Worm (Caenorhabditis elegans): ENCODE measurements around the gene ZK632.14.

ZK632.14 gene

DNA sequence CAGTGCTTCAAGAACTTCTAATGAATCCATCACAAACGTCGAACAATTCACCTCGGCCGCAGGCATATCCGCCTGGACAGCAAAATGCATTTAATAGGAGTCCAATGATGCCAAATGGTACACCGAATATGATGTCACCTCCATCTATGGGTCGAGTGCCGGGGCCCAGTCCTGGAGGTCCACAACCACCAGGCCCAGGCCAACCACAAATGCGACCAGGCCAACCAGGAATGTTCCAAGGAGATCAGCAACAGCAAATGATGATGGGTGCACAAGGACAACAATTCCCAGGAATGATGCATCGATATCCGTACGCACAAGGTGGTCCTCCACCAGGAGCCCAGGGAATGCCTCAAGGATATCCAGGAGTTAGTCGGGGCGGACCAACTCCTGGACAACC, 46.2 kb upstream of the ZK632.14 start:
- TF ChIP-seq ztf-6 (GFP tag; IDR thresholded peaks at IDR 0.05) (no peak), K11D2.4 (GFP tag; IDR thresholded peaks at IDR 0.05) (0 out of 2 replicates have a peak, but pooled peaks have one; percentile 30), zfh-2 (GFP tag; conservative IDR thresholded peaks at IDR 0.05) (peak; percentile 35; the same call in 1 of the 2 replicates)

- no peak for TF ChIP-seq mes-4 (tag; optimal IDR thresholded peaks at IDR 0.05)
- peak; percentile 40; the same call in 1 of the 2 replicates for TF ChIP-seq nfyb-1 (GFP tag; IDR thresholded peaks at IDR 0.05)
- no peak for TF ChIP-seq B0019.2 (GFP tag; conservative IDR thresholded peaks at IDR 0.05)
- 0 out of 2 replicates have a peak, but pooled peaks have one; percentile 30 for TF ChIP-seq egrh-3 (GFP tag; IDR thresholded peaks at IDR 0.05)
- TF ChIP-seq zim-3 (tag; optimal IDR thresholded peaks at IDR 0.05), result peak; percentile 7
- no peak for TF ChIP-seq madf-6 (GFP tag; IDR thresholded peaks at IDR 0.05)
- peak; percentile 54; the same call in 1 of the 2 replicates for TF ChIP-seq zfh-2 (GFP tag; conservative IDR thresholded peaks at IDR 0.05)
- TF ChIP-seq nfya-2 (GFP tag; IDR thresholded peaks at IDR 0.05), result no peak
- no peak for TF ChIP-seq hsf-1 (GFP tag; IDR thresholded peaks at IDR 0.05)
Measured at ce11 chrIII:9768023-9768422, 45.2 kb upstream of the ZK632.14 start.

DNA sequence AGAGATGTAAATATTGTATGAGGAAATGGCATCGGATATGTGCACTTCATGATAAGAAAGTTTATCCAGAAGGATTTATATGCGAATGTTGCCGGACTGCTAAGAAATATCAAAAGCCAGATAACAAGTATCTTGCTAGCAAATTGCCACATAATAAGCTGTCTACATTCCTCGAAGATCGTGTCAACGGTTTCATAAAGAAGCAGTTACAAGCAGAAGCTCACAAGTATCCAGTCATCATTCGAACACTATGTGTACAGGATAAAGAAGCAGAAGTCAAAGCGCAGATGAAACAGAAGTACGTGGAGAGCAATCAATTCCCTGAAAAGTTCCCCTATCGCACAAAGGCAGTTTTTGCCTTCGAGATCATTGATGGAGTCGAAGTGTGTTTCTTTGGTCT, 42.7 kb upstream of the ZK632.14 start:
- no peak for TF ChIP-seq rpc-1 (optimal IDR thresholded peaks at IDR 0.05)
- no peak for TF ChIP-seq rpc-1 (tag; optimal IDR thresholded peaks at IDR 0.05)
- 0 out of 2 replicates have a peak, but pooled peaks have one; percentile 18 for TF ChIP-seq hsf-1 (GFP tag; IDR thresholded peaks at IDR 0.05)

- TF ChIP-seq zfh-2 (GFP tag; conservative IDR thresholded peaks at IDR 0.05) (0 out of 2 replicates have a peak, but pooled peaks have one; percentile 26), snpc-3.4 (tag; optimal IDR thresholded peaks at IDR 0.05) (no peak), Y53F4B.3 (GFP tag; IDR thresholded peaks at IDR 0.05) (no peak), lin-26 (GFP tag; IDR thresholded peaks at IDR 0.05) (no peak)
Measured at ce11 chrIII:9772394-9772793, 40.9 kb upstream of the ZK632.14 start.

DNA sequence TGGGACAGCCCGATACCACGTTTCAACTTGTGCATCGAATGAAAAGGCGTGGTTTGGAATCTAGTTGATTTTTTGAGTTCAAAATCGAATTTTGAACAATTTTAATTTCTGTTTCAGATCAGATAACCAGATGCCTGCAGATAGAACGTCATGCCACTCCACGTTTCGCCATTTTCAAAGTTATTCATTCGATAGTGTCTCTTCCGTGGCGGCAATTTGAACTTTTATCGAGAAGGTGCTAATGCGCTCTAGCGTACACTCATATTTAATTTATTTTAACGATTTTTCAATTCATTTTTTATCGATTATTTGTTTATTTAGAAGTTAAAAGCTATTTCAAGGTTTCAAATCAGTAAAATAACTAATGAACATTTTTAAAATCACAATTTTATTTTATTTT, 37.3 kb upstream of the ZK632.14 start:
- no peak for TF ChIP-seq F57A8.1 (GFP tag; optimal IDR thresholded peaks at IDR 0.05)
- no peak for TF ChIP-seq ceh-58 (GFP tag; IDR thresholded peaks at IDR 0.05)
- no peak for TF ChIP-seq ceh-27 (GFP tag; optimal IDR thresholded peaks at IDR 0.05)
- no peak for TF ChIP-seq mes-4 (tag; optimal IDR thresholded peaks at IDR 0.05)
- no peak for TF ChIP-seq nfya-1 (tag; optimal IDR thresholded peaks at IDR 0.05; ENCODE audit: borderline replicate concordance, insufficient read depth)
- TF ChIP-seq sptf-2 (GFP tag; optimal IDR thresholded peaks at IDR 0.05), result no peak
- no peak for TF ChIP-seq F49E8.2 (tag; optimal IDR thresholded peaks at IDR 0.05; ENCODE audit: insufficient read depth)
- no peak for TF ChIP-seq nhr-80 (tag; optimal IDR thresholded peaks at IDR 0.05)
- TF ChIP-seq ceh-79 (tag; optimal IDR thresholded peaks at IDR 0.05), result no peak
- peak; percentile 86 for TF ChIP-seq efl-1 (GFP tag; optimal IDR thresholded peaks at IDR 0.05)
- no peak for TF ChIP-seq snpc-1.3 (tag; optimal IDR thresholded peaks at IDR 0.05; ENCODE audit: insufficient read depth)
- no peak for TF ChIP-seq F55B11.4 (tag; optimal IDR thresholded peaks at IDR 0.05; ENCODE audit: borderline replicate concordance, insufficient read depth)
- TF ChIP-seq xnd-1 (tag; optimal IDR thresholded peaks at IDR 0.05), result no peak
- TF ChIP-seq cebp-2 (GFP tag; IDR thresholded peaks at IDR 0.05), result no peak
- no peak for TF ChIP-seq C17E4.6 (GFP tag; IDR thresholded peaks at IDR 0.05)
- no peak for TF ChIP-seq madf-3 (GFP tag; IDR thresholded peaks at IDR 0.05)
- no peak for TF ChIP-seq cebp-1 (GFP tag; IDR thresholded peaks at IDR 0.05)
- no peak for TF ChIP-seq cebp-1 (tag; optimal IDR thresholded peaks at IDR 0.05)
- no peak for TF ChIP-seq nhr-90 (tag; optimal IDR thresholded peaks at IDR 0.05)
- TF ChIP-seq mel-28 (tag; optimal IDR thresholded peaks at IDR 0.05; ENCODE audit: borderline replicate concordance), result no peak
- no peak for TF ChIP-seq egl-44 (GFP tag; IDR thresholded peaks at IDR 0.05)
- no peak for TF ChIP-seq ztf-25 (GFP tag; IDR thresholded peaks at IDR 0.05)
- TF ChIP-seq ztf-22 (GFP tag; optimal IDR thresholded peaks at IDR 0.05), result no peak
- no peak for TF ChIP-seq aptf-3 (GFP tag; IDR thresholded peaks at IDR 0.05)
- TF ChIP-seq K11D2.4 (GFP tag; IDR thresholded peaks at IDR 0.05), result no peak
- TF ChIP-seq madf-10 (tag; optimal IDR thresholded peaks at IDR 0.05), result no peak
- TF ChIP-seq lag-1 (GFP tag; IDR thresholded peaks at IDR 0.05), result no peak
- no peak for TF ChIP-seq D2030.7 (GFP tag; IDR thresholded peaks at IDR 0.05)
